Worm (Caenorhabditis elegans): ENCODE results near the gene F53H1.4.
"Not testable (repeated sequence)": the region's sequence is repeated elsewhere in the genome, so short reads cannot be mapped to it uniquely, and the experiment has no call there.

ce11 chrIV:1340788-1341187 lies 30.8 kb downstream of the F53H1.4 start, which contains the start of gene F58F6.6:
- not testable (repeated sequence) for TF ChIP-seq sptf-1 (tag; optimal IDR thresholded peaks at IDR 0.05); nhr-28 (tag; optimal IDR thresholded peaks at IDR 0.05); unc-39 (tag; optimal IDR thresholded peaks at IDR 0.05); nhr-237 (tag; optimal IDR thresholded peaks at IDR 0.05); ham-2 (GFP tag; optimal IDR thresholded peaks at IDR 0.05); lin-13 (tag; optimal IDR thresholded peaks at IDR 0.05); mep-1 (tag; optimal IDR thresholded peaks at IDR 0.05); mab-5 (tag; optimal IDR thresholded peaks at IDR 0.05); nhr-76 (tag; optimal IDR thresholded peaks at IDR 0.05); zip-8 (tag; optimal IDR thresholded peaks at IDR 0.05); nhr-12 (tag; optimal IDR thresholded peaks at IDR 0.05); nhr-2 (tag; optimal IDR thresholded peaks at IDR 0.05); lsy-2 (tag; optimal IDR thresholded peaks at IDR 0.05); ztf-11 (tag; optimal IDR thresholded peaks at IDR 0.05)

All from whole organism, mixed stage, embryonic.